Worm (Caenorhabditis elegans) whole organism, L4/young adult: ENCODE data around the gene srg-36.

Experiments used
- W03F9.2 ChIP-seq: fragments of 150-350 bp; optimal IDR thresholded peaks from 2 replicates; lab custom pipeline; 2014; ENCODE audit warnings: missing biosample characterization, missing genetic modification characterization
- dao-5 ChIP-seq: sonication (generic microtip); optimal IDR thresholded peaks from 2 replicates; lab custom pipeline; 2016; ENCODE audit warnings: missing genotype, missing genetic modification characterization, moderate library complexity, missing compliant biosample characterization
- him-1 ChIP-seq: sonication (generic microtip); optimal IDR thresholded peaks from 2 replicates; lab custom pipeline; 2016; ENCODE audit warnings: missing genotype, missing genetic modification reagents, missing genetic modification characterization, missing compliant biosample characterization

DNA sequence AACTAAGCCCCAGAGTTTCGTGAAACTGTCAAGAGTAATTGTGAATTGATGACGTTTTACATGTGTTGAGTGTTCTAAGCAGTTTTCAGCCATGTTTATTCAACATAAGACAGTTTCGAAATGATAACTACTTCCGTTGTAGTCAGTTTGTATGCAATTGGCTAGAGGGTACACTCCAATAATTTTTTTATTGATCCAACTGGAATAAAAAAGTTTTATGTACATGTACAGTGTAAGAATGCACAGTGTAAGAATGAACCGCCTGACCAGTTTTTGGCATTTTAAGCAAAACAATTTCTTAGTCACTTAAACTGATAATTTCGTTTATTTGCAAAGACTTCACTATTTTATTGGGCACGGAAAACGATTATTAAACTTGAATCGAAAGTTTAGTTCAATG lies 21.0 kb downstream of the srg-36 start:
- TF ChIP-seq him-1 = no peak
- no peak for TF ChIP-seq W03F9.2 (tag; lab: Kevin White, UChicago)
- TF ChIP-seq dao-5 (tag; lab: Kevin White, UChicago) = no peak
